Worm (Caenorhabditis elegans): ENCODE measurements around the gene gip-1.
A peak's percentile ranks its signal among the peaks of the same experiment; 100 is the strongest.

gip-1 gene

DNA sequence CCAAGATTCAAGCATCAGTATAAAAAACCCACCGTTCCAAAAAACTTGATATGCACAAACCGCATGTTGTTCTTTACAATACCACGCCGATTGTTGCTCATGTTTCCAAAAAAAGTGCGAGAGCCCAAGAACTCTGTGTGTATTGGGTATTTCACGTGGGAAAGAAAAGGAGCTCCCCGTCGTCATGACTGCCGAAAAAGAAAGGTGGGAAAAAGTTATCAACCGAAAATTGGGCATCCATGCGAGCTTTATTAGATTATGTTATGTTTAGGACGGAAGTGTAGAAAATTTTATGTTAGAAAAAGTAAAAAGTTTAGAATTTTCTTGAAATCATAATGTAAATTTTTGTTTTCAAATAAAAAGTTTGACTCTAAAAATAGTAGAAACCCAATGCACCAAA is 21.0 kb downstream of the gip-1 start, which contains the start of gene H04J21.4:
Gene H04J21.4 (minus strand): TSS at position 101 of the 400 bp plus-strand sequence.
- TF ChIP-seq lin-39 (tag; optimal IDR thresholded peaks at IDR 0.05), result no peak
- TF ChIP-seq alr-1 (tag; optimal IDR thresholded peaks at IDR 0.05), result no peak
- TF ChIP-seq lin-11 (tag; optimal IDR thresholded peaks at IDR 0.05), result no peak
- TF ChIP-seq elt-1 (tag; optimal IDR thresholded peaks at IDR 0.05), result no peak
- TF ChIP-seq egl-27 (tag; optimal IDR thresholded peaks at IDR 0.05), result no peak
- TF ChIP-seq lin-13 (GFP tag; optimal IDR thresholded peaks at IDR 0.05), result no peak
- no peak for TF ChIP-seq elt-3 (tag; optimal IDR thresholded peaks at IDR 0.05)
- TF ChIP-seq ztf-4 (tag; optimal IDR thresholded peaks at IDR 0.05), result no peak

DNA sequence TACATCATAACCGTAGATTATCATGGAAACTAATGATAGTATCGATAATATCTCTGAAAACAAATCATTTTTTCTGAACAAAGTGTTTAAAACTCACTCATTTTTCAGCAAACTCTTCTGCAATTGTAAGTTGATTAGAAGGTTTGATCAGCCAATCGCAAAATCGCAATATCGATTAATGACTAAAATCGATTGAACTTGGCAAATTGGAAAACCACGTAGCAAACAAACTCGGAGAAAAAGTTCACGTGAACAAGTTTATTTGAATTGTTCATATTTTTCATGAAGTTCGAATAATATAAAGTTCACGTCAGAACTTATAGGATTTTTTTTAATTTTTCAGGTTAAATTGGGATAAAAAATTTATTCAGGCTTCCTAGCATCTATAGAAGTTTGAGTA is 24.5 kb downstream of the gip-1 start, which contains the start of gene H04J21.1:
Gene H04J21.1 (minus strand): TSS at position 101 of the 400 bp plus-strand sequence.
- TF ChIP-seq egl-27 (tag; optimal IDR thresholded peaks at IDR 0.05), result no peak
- TF ChIP-seq fos-1 (tag; optimal IDR thresholded peaks at IDR 0.05), result no peak
- no peak for TF ChIP-seq aly-2 (tag; optimal IDR thresholded peaks at IDR 0.05)
- no peak for TF ChIP-seq unc-39 (tag; optimal IDR thresholded peaks at IDR 0.05)
- no peak for TF ChIP-seq nhr-77 (tag; optimal IDR thresholded peaks at IDR 0.05)
- no peak for TF ChIP-seq peb-1 (tag; optimal IDR thresholded peaks at IDR 0.05)
- no peak for TF ChIP-seq ceh-82 (tag; optimal IDR thresholded peaks at IDR 0.05)
- no peak for TF ChIP-seq mab-5 (tag; optimal IDR thresholded peaks at IDR 0.05)
- TF ChIP-seq F13H6.1 (tag; optimal IDR thresholded peaks at IDR 0.05), result no peak
- TF ChIP-seq ztf-1 (GFP tag; conservative IDR thresholded peaks at IDR 0.05), result no peak
- no peak for TF ChIP-seq sma-9 (GFP tag; optimal IDR thresholded peaks at IDR 0.05)
- TF ChIP-seq sma-9 (tag; optimal IDR thresholded peaks at IDR 0.05), result no peak
- TF ChIP-seq elt-1 (tag; optimal IDR thresholded peaks at IDR 0.05), result no peak
- no peak for TF ChIP-seq sem-4 (tag; optimal IDR thresholded peaks at IDR 0.05)
- TF ChIP-seq nhr-10 (tag; optimal IDR thresholded peaks at IDR 0.05), result no peak
- no peak for TF ChIP-seq ZK546.5 (tag; optimal IDR thresholded peaks at IDR 0.05)
- no peak for TF ChIP-seq elt-3 (tag; optimal IDR thresholded peaks at IDR 0.05)
- TF ChIP-seq nhr-129 (tag; optimal IDR thresholded peaks at IDR 0.05), result no peak
- no peak for TF ChIP-seq mdl-1 (tag; optimal IDR thresholded peaks at IDR 0.05)

DNA sequence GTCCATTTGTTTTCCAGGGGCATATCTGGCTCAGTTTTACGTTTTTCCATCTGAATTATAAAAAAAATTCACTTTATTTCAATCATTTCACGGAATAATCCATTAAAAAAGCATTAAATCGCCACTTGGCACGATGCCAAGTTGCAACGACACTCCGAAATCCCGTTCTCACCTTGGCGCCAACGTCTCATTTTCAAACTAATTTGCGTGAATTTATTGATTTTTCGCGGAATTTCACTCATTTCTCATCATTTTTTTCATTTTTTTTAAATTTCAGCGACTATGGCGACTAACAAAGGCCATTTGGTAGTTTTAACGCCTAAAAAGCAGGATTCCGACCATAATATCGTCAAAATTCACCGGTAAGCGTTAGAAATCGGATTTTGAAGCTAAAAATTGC is 28.5 kb downstream of the gip-1 start, which contains the start of gene H14E04.2:
Gene H14E04.2 (plus strand): TSS at position 276 of the 400 bp plus-strand sequence.
- TF ChIP-seq elt-3 (tag; optimal IDR thresholded peaks at IDR 0.05) (no peak), fos-1 (tag; optimal IDR thresholded peaks at IDR 0.05) (peak; percentile 46), mab-5 (tag; optimal IDR thresholded peaks at IDR 0.05) (peak; percentile 34), ceh-16 (tag; optimal IDR thresholded peaks at IDR 0.05) (peak; percentile 74), nhr-10 (tag; optimal IDR thresholded peaks at IDR 0.05) (no peak), peb-1 (tag; optimal IDR thresholded peaks at IDR 0.05) (no peak), ztf-11 (tag; optimal IDR thresholded peaks at IDR 0.05) (no peak), nhr-77 (tag; optimal IDR thresholded peaks at IDR 0.05) (no peak), crh-2 (tag; optimal IDR thresholded peaks at IDR 0.05) (peak; percentile 87), ZK546.5 (tag; optimal IDR thresholded peaks at IDR 0.05) (no peak), nhr-237 (tag; optimal IDR thresholded peaks at IDR 0.05) (no peak), unc-39 (tag; optimal IDR thresholded peaks at IDR 0.05) (no peak), ztf-1 (GFP tag; conservative IDR thresholded peaks at IDR 0.05) (no peak), nhr-11 (tag; optimal IDR thresholded peaks at IDR 0.05) (no peak), snpc-4 (tag; optimal IDR thresholded peaks at IDR 0.05) (peak; percentile 63), elt-1 (tag; optimal IDR thresholded peaks at IDR 0.05) (no peak), C34F6.9 (tag; optimal IDR thresholded peaks at IDR 0.05) (peak; percentile 86), dmd-4 (tag; optimal IDR thresholded peaks at IDR 0.05) (no peak), blmp-1 (tag; optimal IDR thresholded peaks at IDR 0.05; ENCODE audit: insufficient read depth) (peak; percentile 47), mdl-1 (tag; optimal IDR thresholded peaks at IDR 0.05) (no peak), sma-3 (GFP tag; optimal IDR thresholded peaks at IDR 0.05) (peak; percentile 84), lin-11 (tag; optimal IDR thresholded peaks at IDR 0.05) (peak; percentile 55), Y55F3AM.14 (GFP tag; optimal IDR thresholded peaks at IDR 0.05) (no peak), ceh-82 (tag; optimal IDR thresholded peaks at IDR 0.05) (no peak), sem-4 (tag; optimal IDR thresholded peaks at IDR 0.05) (peak; percentile 74), F13H6.1 (tag; optimal IDR thresholded peaks at IDR 0.05) (peak; percentile 66), nhr-129 (tag; optimal IDR thresholded peaks at IDR 0.05) (peak; percentile 72), nhr-25 (tag; optimal IDR thresholded peaks at IDR 0.05) (peak; percentile 50), sma-9 (GFP tag; optimal IDR thresholded peaks at IDR 0.05) (no peak), sma-9 (tag; optimal IDR thresholded peaks at IDR 0.05) (no peak), nhr-6 (tag; optimal IDR thresholded peaks at IDR 0.05) (peak; percentile 56), alr-1 (tag; optimal IDR thresholded peaks at IDR 0.05) (no peak), skn-1 (tag; optimal IDR thresholded peaks at IDR 0.05) (no peak), ztf-4 (tag; optimal IDR thresholded peaks at IDR 0.05) (peak; percentile 17), lin-39 (tag; optimal IDR thresholded peaks at IDR 0.05) (no peak), nhr-12 (tag; optimal IDR thresholded peaks at IDR 0.05) (no peak), ama-1 (optimal IDR thresholded peaks at IDR 0.05) (peak; percentile 13), gmeb-1 (tag; optimal IDR thresholded peaks at IDR 0.05) (peak; percentile 93), lin-13 (GFP tag; optimal IDR thresholded peaks at IDR 0.05) (peak; percentile 82), nhr-23 (tag; optimal IDR thresholded peaks at IDR 0.05) (no peak), R02D3.7 (tag; optimal IDR thresholded peaks at IDR 0.05) (peak; percentile 25), zag-1 (tag; optimal IDR thresholded peaks at IDR 0.05) (peak; percentile 5), mbf-1 (tag; optimal IDR thresholded peaks at IDR 0.05) (no peak), aly-2 (tag; optimal IDR thresholded peaks at IDR 0.05) (no peak), lsy-2 (tag; optimal IDR thresholded peaks at IDR 0.05) (peak; percentile 80 to 87), unc-55 (GFP tag; optimal IDR thresholded peaks at IDR 0.05) (peak; percentile 87)

Data from whole organism, L2 larva.